Worm (Caenorhabditis elegans): ENCODE measurements around the gene C49C3.9.

DNA sequence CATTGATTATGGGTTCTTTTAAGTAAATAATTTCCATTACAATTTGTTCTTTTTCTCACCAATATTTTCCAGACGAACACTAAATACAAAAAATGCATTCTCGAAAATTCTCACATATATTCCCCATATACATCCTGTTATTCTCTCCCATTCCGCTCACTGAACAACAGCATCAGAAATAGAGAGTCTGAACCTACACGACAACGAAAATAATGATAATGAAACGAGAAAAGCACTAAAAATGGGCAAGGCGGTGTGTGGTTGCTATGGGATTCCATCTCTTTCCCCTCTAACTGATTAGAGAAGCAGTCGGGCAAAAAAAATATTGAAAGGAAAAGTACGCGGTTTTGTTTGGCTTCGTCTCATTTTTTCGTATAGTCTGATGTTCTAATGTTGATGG lies 40.9 kb upstream of the C49C3.9 start, which contains the start of gene C30H6.12:
- TF ChIP-seq die-1 (tag; optimal IDR thresholded peaks at IDR 0.05) (no peak), nhr-179 (tag; optimal IDR thresholded peaks at IDR 0.05) (no peak), ztf-25 (GFP tag; IDR thresholded peaks at IDR 0.05) (no peak), F49E8.2 (tag; optimal IDR thresholded peaks at IDR 0.05; ENCODE audit: insufficient read depth) (no peak)
